Fruit fly (Drosophila melanogaster) whole organism, embryonic: ENCODE measurements around the gene CG14006.

Experiments
- Asciz ChIP-seq: fragments of 200-800 bp; sonication (Bioruptor generic); optimal IDR thresholded peaks from 2 replicates; lab custom pipeline; 2017; ENCODE audit warnings: missing biosample characterization, mild to moderate bottlenecking, missing genetic modification characterization, missing genetic modification reagents
- Bgb ChIP-seq: fragments of 200-800 bp; sonication (Bioruptor generic); IDR thresholded peaks from 2 replicates; pipeline ENCODE4 v1.3.6; 2022; ENCODE audit warnings: missing biosample characterization, missing genetic modification characterization; ENCODE audit not compliant: partially characterized antibody
- BtbVII ChIP-seq: fragments of 200-800 bp; sonication (Bioruptor generic); optimal IDR thresholded peaks from 3 replicates; lab custom pipeline; 2017; ENCODE audit warnings: missing biosample characterization, mild to moderate bottlenecking, missing genetic modification characterization
- CG12942 ChIP-seq: fragments of 200-800 bp; sonication (Bioruptor generic); optimal IDR thresholded peaks from 3 replicates; lab custom pipeline; 2016; ENCODE audit warnings: missing biosample characterization, missing genetic modification characterization
- CG14014 ChIP-seq: fragments of 200-800 bp; sonication (Bioruptor generic); IDR thresholded peaks from 2 replicates; pipeline ENCODE4 v1.3.6; 2022; ENCODE audit warnings: missing biosample characterization, missing genetic modification characterization
- CG1602 ChIP-seq: fragments of 200-800 bp; sonication (Bioruptor generic); optimal IDR thresholded peaks from 3 replicates; lab custom pipeline; 2016; ENCODE audit warnings: missing biosample characterization, missing genetic modification characterization
- CG17186 ChIP-seq: fragments of 200-800 bp; sonication (Bioruptor generic); optimal IDR thresholded peaks from 3 replicates; lab custom pipeline; 2017; ENCODE audit warnings: missing biosample characterization, missing genetic modification reagents, missing genetic modification characterization
- CG18011 ChIP-seq: fragments of 200-800 bp; sonication (Bioruptor generic); optimal IDR thresholded peaks from 2 replicates; lab custom pipeline; 2017; ENCODE audit warnings: missing biosample characterization, missing genetic modification characterization, mild to moderate bottlenecking, moderate library complexity, missing genotype
- CG18262 ChIP-seq: fragments of 200-800 bp; optimal IDR thresholded peaks from 3 replicates; lab custom pipeline; 2019; ENCODE audit warnings: missing biosample characterization, mild to moderate bottlenecking, missing genetic modification characterization, moderate library complexity
- CG2678 ChIP-seq: fragments of 200-800 bp; sonication (Bioruptor generic); optimal IDR thresholded peaks from 3 replicates; lab custom pipeline; 2019; ENCODE audit warnings: missing biosample characterization, mild to moderate bottlenecking, missing genetic modification characterization, moderate library complexity
- CG42726 ChIP-seq: fragments of 200-800 bp; sonication (Bioruptor generic); IDR thresholded peaks from 2 replicates; pipeline ENCODE4 v1.3.6; 2022; ENCODE audit warnings: missing biosample characterization, missing genetic modification characterization; ENCODE audit not compliant: partially characterized antibody
- CG5245 ChIP-seq: fragments of 200-800 bp; sonication (Bioruptor generic); optimal IDR thresholded peaks from 3 replicates; lab custom pipeline; 2016; ENCODE audit warnings: missing biosample characterization, missing genetic modification characterization
- CG6683 ChIP-seq: fragments of 200-800 bp; sonication (Bioruptor generic); optimal IDR thresholded peaks from 2 replicates; lab custom pipeline; 2017; ENCODE audit warnings: missing biosample characterization, mild to moderate bottlenecking, missing genetic modification characterization, missing genetic modification reagents
- CG6765 ChIP-seq: fragments of 200-800 bp; sonication (Bioruptor generic); optimal IDR thresholded peaks from 3 replicates; lab custom pipeline; 2017; ENCODE audit warnings: missing biosample characterization, mild to moderate bottlenecking, missing genetic modification characterization
- CG7372 ChIP-seq: fragments of 200-800 bp; sonication (Bioruptor generic); IDR thresholded peaks from 2 replicates; pipeline ENCODE4 v1.3.6; 2022; ENCODE audit warnings: missing biosample characterization, missing genetic modification characterization
- CG8290 ChIP-seq, 3 experiments: fragments of 200-800 bp; sonication (Bioruptor generic); optimal IDR thresholded peaks; 2 replicates each; lab custom pipeline; 2016 to 2019; ENCODE audit warnings: missing biosample characterization in 3 of 3, missing genetic modification characterization in 3 of 3, mild to moderate bottlenecking in 2 of 3, moderate library complexity in 1 of 3
- CG8388 ChIP-seq: fragments of 200-800 bp; sonication (Bioruptor generic); optimal IDR thresholded peaks from 2 replicates; lab custom pipeline; 2019; ENCODE audit warnings: missing biosample characterization, mild to moderate bottlenecking, missing genetic modification characterization, moderate library complexity
- Dbx ChIP-seq: fragments of 200-800 bp; sonication (Bioruptor generic); IDR thresholded peaks from 3 replicates; pipeline ENCODE4 v1.3.6; 2022; ENCODE audit warnings: missing biosample characterization, missing genetic modification characterization
- E2f2 ChIP-seq: fragments of 200-800 bp; sonication (Bioruptor generic); IDR thresholded peaks from 2 replicates; pipeline ENCODE4 v1.3.6; 2022; ENCODE audit warnings: missing biosample characterization, missing genetic modification characterization
- Elba2 ChIP-seq: fragments of 200-800 bp; sonication (Bioruptor generic); optimal IDR thresholded peaks from 3 replicates; lab custom pipeline; 2016; ENCODE audit warnings: missing biosample characterization, missing genetic modification characterization
- Gug ChIP-seq: fragments of 200-800 bp; sonication (Bioruptor generic); IDR thresholded peaks from 4 replicates; pipeline ENCODE4 v1.3.6; 2022; ENCODE audit warnings: missing biosample characterization, missing genetic modification characterization
- H2.0 ChIP-seq: fragments of 200-800 bp; sonication (Bioruptor generic); IDR thresholded peaks from 2 replicates; pipeline ENCODE4 v1.3.6; 2022; ENCODE audit warnings: missing biosample characterization, missing genetic modification characterization
- HLH3B ChIP-seq: fragments of 200-800 bp; sonication (Bioruptor generic); IDR thresholded peaks from 2 replicates; pipeline ENCODE4 v1.3.6; 2022; ENCODE audit warnings: missing biosample characterization, missing genetic modification characterization
- Jarid2 ChIP-seq: fragments of 200-800 bp; sonication (Bioruptor generic); optimal IDR thresholded peaks from 3 replicates; lab custom pipeline; 2017; ENCODE audit warnings: mild to moderate bottlenecking, missing biosample characterization, missing genetic modification reagents, missing genetic modification characterization
- Kr ChIP-seq: fragments of 200-800 bp; sonication (Bioruptor generic); optimal IDR thresholded peaks from 2 replicates; lab custom pipeline; 2017; ENCODE audit warnings: missing biosample characterization, mild to moderate bottlenecking, missing genetic modification characterization
- MESR4 ChIP-seq: fragments of 200-800 bp; sonication (Bioruptor generic); optimal IDR thresholded peaks from 2 replicates; lab custom pipeline; 2018; ENCODE audit warnings: missing biosample characterization, mild to moderate bottlenecking, missing genetic modification characterization, moderate library complexity
- MTF-1 ChIP-seq: fragments of 200-800 bp; sonication (Bioruptor generic); optimal IDR thresholded peaks from 2 replicates; lab custom pipeline; 2018; ENCODE audit warnings: missing biosample characterization, mild to moderate bottlenecking, missing genetic modification characterization, borderline replicate concordance
- Poxn ChIP-seq: fragments of 200-800 bp; sonication (Bioruptor generic); IDR thresholded peaks from 2 replicates; pipeline ENCODE4 v1.3.6; 2022; ENCODE audit warnings: missing biosample characterization, missing genetic modification characterization
- Rfx ChIP-seq: fragments of 200-800 bp; sonication (Bioruptor generic); IDR thresholded peaks from 2 replicates; pipeline ENCODE4 v1.3.6; 2022; ENCODE audit warnings: missing biosample characterization, missing genetic modification characterization
- Rx ChIP-seq: fragments of 200-800 bp; sonication (Bioruptor generic); IDR thresholded peaks from 2 replicates; pipeline ENCODE4 v1.3.6; 2022; ENCODE audit warnings: missing biosample characterization, missing genetic modification characterization
- Sry-β ChIP-seq: fragments of 200-800 bp; sonication (Bioruptor generic); optimal IDR thresholded peaks from 2 replicates; lab custom pipeline; 2018; ENCODE audit warnings: missing biosample characterization, mild to moderate bottlenecking, missing genetic modification characterization, moderate library complexity
- TFAM ChIP-seq: fragments of 200-800 bp; sonication (Bioruptor generic); optimal IDR thresholded peaks from 2 replicates; lab custom pipeline; 2017; ENCODE audit warnings: missing biosample characterization, missing genetic modification characterization, inconsistent platforms
- Vsx1 ChIP-seq: fragments of 200-800 bp; sonication (Bioruptor generic); optimal IDR thresholded peaks from 2 replicates; lab custom pipeline; 2017; ENCODE audit warnings: missing biosample characterization, mild to moderate bottlenecking, missing genetic modification characterization, missing genetic modification reagents
- crc ChIP-seq: fragments of 200-800 bp; sonication (Bioruptor generic); optimal IDR thresholded peaks from 2 replicates; lab custom pipeline; 2016; ENCODE audit warnings: missing biosample characterization, missing genetic modification characterization
- ewg ChIP-seq: fragments of 200-800 bp; sonication (Bioruptor generic); optimal IDR thresholded peaks from 3 replicates; lab custom pipeline; 2017; ENCODE audit warnings: mild to moderate bottlenecking, missing biosample characterization, missing genetic modification reagents, missing genetic modification characterization
- eyg ChIP-seq: fragments of 200-800 bp; sonication (Bioruptor generic); optimal IDR thresholded peaks from 3 replicates; lab custom pipeline; 2016; ENCODE audit warnings: missing biosample characterization, missing genetic modification characterization
- fd102C ChIP-seq: fragments of 200-800 bp; sonication (Bioruptor generic); optimal IDR thresholded peaks from 2 replicates; lab custom pipeline; 2018; ENCODE audit warnings: missing biosample characterization, mild to moderate bottlenecking, missing genetic modification characterization, moderate library complexity
- gcm2 ChIP-seq: fragments of 200-800 bp; sonication (Bioruptor generic); optimal IDR thresholded peaks from 2 replicates; lab custom pipeline; 2016; ENCODE audit warnings: missing biosample characterization, missing genetic modification characterization
- nerfin-2 ChIP-seq: fragments of 200-800 bp; sonication (Bioruptor generic); IDR thresholded peaks from 2 replicates; pipeline ENCODE4 v1.3.6; 2022; ENCODE audit warnings: missing biosample characterization, missing genetic modification characterization; ENCODE audit not compliant: partially characterized antibody
- psq ChIP-seq: fragments of 200-800 bp; sonication (Bioruptor generic); optimal IDR thresholded peaks from 2 replicates; lab custom pipeline; 2017; ENCODE audit warnings: missing biosample characterization, missing genetic modification characterization
- salm ChIP-seq: fragments of 200-800 bp; sonication (Bioruptor generic); optimal IDR thresholded peaks from 2 replicates; lab custom pipeline; 2018; ENCODE audit warnings: missing biosample characterization, mild to moderate bottlenecking, missing genetic modification characterization
- sc ChIP-seq, 3 experiments: fragments of >200 bp in 2 of 3; fragments of 200-800 bp in 1 of 3; sonication (Bioruptor generic) in 1 of 3; optimal IDR thresholded peaks; 2 replicates in 2 of 3; 3 replicates in 1 of 3; lab custom pipeline; 2017; ENCODE audit warnings: mild to moderate bottlenecking in 1 of 3, missing biosample characterization in 1 of 3, missing genetic modification characterization in 1 of 3, missing genetic modification reagents in 1 of 3
- sna ChIP-seq: fragments of 200-800 bp; sonication (Bioruptor generic); IDR thresholded peaks from 2 replicates; pipeline ENCODE4 v1.3.6; 2022; ENCODE audit warnings: missing biosample characterization, missing genetic modification characterization; ENCODE audit not compliant: partially characterized antibody
- sob ChIP-seq: fragments of 200-800 bp; sonication (Bioruptor generic); IDR thresholded peaks from 2 replicates; pipeline ENCODE4 v1.3.6; 2022; ENCODE audit warnings: missing biosample characterization, missing genetic modification characterization
- stwl ChIP-seq: fragments of 200-800 bp; sonication (Bioruptor generic); optimal IDR thresholded peaks from 3 replicates; lab custom pipeline; 2018; ENCODE audit warnings: missing biosample characterization, mild to moderate bottlenecking, missing genetic modification characterization, moderate library complexity
- tgo ChIP-seq: fragments of 200-800 bp; sonication (Bioruptor generic); IDR thresholded peaks from 3 replicates; pipeline ENCODE4 v1.3.6; 2022; ENCODE audit warnings: missing biosample characterization, missing genetic modification characterization
- unc-4 ChIP-seq: fragments of 200-800 bp; sonication (Bioruptor generic); IDR thresholded peaks from 2 replicates; pipeline ENCODE4 v1.3.6; 2022; ENCODE audit warnings: missing biosample characterization, missing genetic modification characterization; ENCODE audit not compliant: partially characterized antibody
- zf30C ChIP-seq: fragments of 200-800 bp; sonication (Bioruptor generic); optimal IDR thresholded peaks from 3 replicates; lab custom pipeline; 2018; ENCODE audit warnings: missing biosample characterization, mild to moderate bottlenecking, missing genetic modification characterization

Gene CG14006

DNA sequence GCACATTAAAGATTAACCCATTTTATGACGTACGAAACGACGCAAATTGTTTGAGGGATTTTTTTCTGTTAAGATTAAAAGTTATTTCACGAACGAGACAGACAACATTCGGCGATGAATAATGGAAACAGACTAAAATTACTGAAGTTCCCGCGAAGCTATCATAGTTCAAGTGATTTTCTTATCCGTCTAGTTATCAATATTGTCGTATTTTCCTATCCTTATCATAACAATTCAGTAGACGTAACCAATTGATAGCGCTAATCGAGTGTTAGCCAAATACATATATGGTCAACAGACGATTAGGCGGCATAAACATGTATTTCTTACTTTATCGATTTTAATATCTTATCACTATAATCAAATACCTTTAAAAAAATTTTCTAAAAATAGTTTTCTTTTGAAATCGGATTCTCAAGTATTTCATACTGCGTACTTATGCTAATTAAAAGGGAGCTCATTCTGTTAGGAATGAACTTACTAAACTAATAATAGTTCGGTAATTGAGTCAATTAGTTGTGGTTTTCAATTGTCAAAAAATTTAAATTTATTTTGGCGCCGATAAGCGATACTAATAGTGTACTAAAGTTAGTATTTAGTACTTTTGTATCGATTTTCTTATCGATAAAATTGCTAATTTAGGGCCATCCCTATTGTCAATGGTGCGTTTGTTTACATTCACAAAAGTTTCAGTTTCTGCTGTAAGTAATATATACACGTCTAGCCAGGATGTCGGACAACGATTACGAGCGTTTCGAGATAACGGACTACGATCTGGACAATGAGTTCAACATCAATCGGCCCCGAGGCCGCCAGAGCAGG is 8.0 kb downstream of the CG14006 start, which contains the start of the genes CG11149 and sip1 (continued):
- TF ChIP-seq BtbVII (no peak), Poxn (GFP tag; lab: Robert Waterston, UW) (no peak), TFAM (GFP tag; lab: Kevin White, UChicago) (no peak), CG6765 (GFP tag; lab: Kevin White, UChicago) (no peak), Kr (GFP tag; lab: Kevin White, UChicago) (no peak), eyg (GFP tag; lab: Kevin White, UChicago) (no peak), MESR4 (peak; percentile 13), MTF-1 (GFP tag; lab: Kevin White, UChicago) (no peak), Rfx (GFP tag; lab: Robert Waterston, UW) (no peak), Gug (no peak), CG14014 (GFP tag; lab: Robert Waterston, UW) (no peak), Elba2 (GFP tag; lab: Kevin White, UChicago) (no peak), Rx (GFP tag; lab: Robert Waterston, UW) (no peak), crc (GFP tag; lab: Kevin White, UChicago) (no peak), H2.0 (GFP tag; lab: Robert Waterston, UW) (no peak), stwl (tag; lab: Kevin White, UChicago) (peak; percentile 77), CG1602 (GFP tag; lab: Kevin White, UChicago) (no peak), sc (optimal IDR thresholded peaks at IDR 0.05; lab: Kevin White, UChicago) (no peak), sc (GFP tag; optimal IDR thresholded peaks at IDR 0.05; lab: Kevin White, UChicago) (no peak), ewg (GFP tag; lab: Kevin White, UChicago) (no peak), salm (tag; lab: Kevin White, UChicago) (no peak), E2f2 (GFP tag; lab: Robert Waterston, UW) (peak; percentile 90), zf30C (GFP tag; lab: Kevin White, UChicago) (no peak), CG8388 (GFP tag; lab: Kevin White, UChicago) (no peak), Sry-β (GFP tag; lab: Kevin White, UChicago) (no peak), sna (GFP tag; lab: Robert Waterston, UW) (peak; percentile 77), Dbx (GFP tag; lab: Robert Waterston, UW) (no peak), fd102C (GFP tag; lab: Kevin White, UChicago) (no peak), Jarid2 (no peak), CG2678 (tag; lab: Kevin White, UChicago) (no peak), unc-4 (GFP tag; lab: Robert Waterston, UW) (peak; percentile 64), CG5245 (GFP tag; lab: Kevin White, UChicago) (no peak), sob (no peak), CG17186 (GFP tag; lab: Kevin White, UChicago) (no peak), CG8290 (GFP tag; optimal IDR thresholded peaks at IDR 0.05; lab: Kevin White, UChicago) (no peak), CG8290 (tag; optimal IDR thresholded peaks at IDR 0.05; lab: Kevin White, UChicago) (no peak), Asciz (GFP tag; lab: Kevin White, UChicago) (no peak), CG7372 (no peak), Vsx1 (GFP tag; lab: Kevin White, UChicago) (no peak), tgo (GFP tag; lab: Robert Waterston, UW) (no peak), nerfin-2 (no peak), gcm2 (GFP tag; lab: Kevin White, UChicago) (no peak), HLH3B (GFP tag; lab: Robert Waterston, UW) (no peak), CG12942 (GFP tag; lab: Kevin White, UChicago) (no peak), CG18011 (GFP tag; lab: Kevin White, UChicago) (no peak), CG42726 (no peak), psq (GFP tag; lab: Kevin White, UChicago) (no peak), Bgb (GFP tag; lab: Robert Waterston, UW) (peak; percentile 47; the same call in 1 of the 2 replicates), CG18262 (tag; lab: Kevin White, UChicago) (no peak), CG6683 (no peak)
